Fruit fly (Drosophila melanogaster): Measurements from ENCODE around the gene spo.

DNA sequence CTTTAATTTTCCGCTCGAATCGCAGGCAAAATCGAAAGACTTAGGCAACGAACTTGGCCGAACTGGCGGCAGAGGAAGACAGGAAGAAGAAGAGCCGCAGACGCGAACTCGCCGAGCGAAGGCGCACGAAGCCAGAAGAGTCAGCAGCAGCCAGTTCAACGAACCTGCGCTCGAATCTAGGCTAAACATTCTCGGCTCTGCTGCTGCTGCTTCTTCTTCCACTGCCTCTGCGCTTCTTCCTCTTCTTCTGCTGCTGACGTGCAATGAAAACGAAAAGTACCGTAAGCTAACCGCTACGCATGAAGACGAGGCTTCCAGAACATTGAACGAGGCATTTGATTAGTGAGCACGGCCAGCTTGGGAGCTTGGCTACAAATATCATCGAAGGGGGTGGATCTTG, 24.1 kb upstream of the spo start:
- TF ChIP-seq CG8478 (optimal IDR thresholded peaks at IDR 0.05) (no peak), CTCF (optimal IDR thresholded peaks at IDR 0.05) (no peak)
